Fruit fly (Drosophila melanogaster): Measurements from ENCODE around the gene CG4658.

CG4658 gene

dm6 chr2L:9966983-9967737 lies 10.2 kb downstream of the CG4658 start, which contains the start of the genes Dref and RpL13 (continued):
- no peak for TF ChIP-seq CG10631 (GFP tag; optimal IDR thresholded peaks at IDR 0.05)
- no peak for TF ChIP-seq Lpt (GFP tag; optimal IDR thresholded peaks at IDR 0.05)
- TF ChIP-seq eg (GFP tag; IDR thresholded peaks at IDR 0.05) = peak; percentile 83
- TF ChIP-seq acj6 (GFP tag; optimal IDR thresholded peaks at IDR 0.05) = peak; percentile 72
- TF ChIP-seq svp (GFP tag) = peak; percentile 90
- peak; percentile 82 for TF ChIP-seq fd85E (GFP tag; optimal IDR thresholded peaks at IDR 0.05)
- peak; percentile 28 for TF ChIP-seq Sox15 (GFP tag; optimal IDR thresholded peaks at IDR 0.05)
- peak; percentile 82 for TF ChIP-seq achi (GFP tag; optimal IDR thresholded peaks at IDR 0.05)
- peak; percentile 79 for TF ChIP-seq fkh (GFP tag; optimal IDR thresholded peaks at IDR 0.05)
- peak; percentile 97 for TF ChIP-seq CG6854 (GFP tag; optimal IDR thresholded peaks at IDR 0.05)
- no peak for TF ChIP-seq Smox (GFP tag; optimal IDR thresholded peaks at IDR 0.05)
- TF ChIP-seq OdsH (GFP tag; optimal IDR thresholded peaks at IDR 0.05) = peak; percentile 78
- no peak for TF ChIP-seq Eip93F (GFP tag; optimal IDR thresholded peaks at IDR 0.05)
- peak; percentile 67 for TF ChIP-seq Hr39 (GFP tag; optimal IDR thresholded peaks at IDR 0.05)
- peak; percentile 82 for TF ChIP-seq Blimp-1 (GFP tag; optimal IDR thresholded peaks at IDR 0.05)
- peak; percentile 90 for TF ChIP-seq Eip78C (GFP tag)
- peak; percentile 92 for TF ChIP-seq vri (GFP tag; optimal IDR thresholded peaks at IDR 0.05)
- peak; percentile 73 for TF ChIP-seq Hr4 (GFP tag; optimal IDR thresholded peaks at IDR 0.05)
- peak; percentile 79 for TF ChIP-seq CG34406 (GFP tag; optimal IDR thresholded peaks at IDR 0.05)
- no peak for TF ChIP-seq CG4318 (GFP tag; optimal IDR thresholded peaks at IDR 0.05)
- peak; percentile 68 for TF ChIP-seq CG3032 (tag; optimal IDR thresholded peaks at IDR 0.05)
- TF ChIP-seq CG32006 (GFP tag; optimal IDR thresholded peaks at IDR 0.05) = no peak
- peak; percentile 86 for TF ChIP-seq CG9139 (GFP tag; optimal IDR thresholded peaks at IDR 0.05)
- peak; percentile 88 for TF ChIP-seq Met (GFP tag; optimal IDR thresholded peaks at IDR 0.05)
- TF ChIP-seq esn (GFP tag; optimal IDR thresholded peaks at IDR 0.05) = peak; percentile 91
- no peak for TF ChIP-seq Hr38 (GFP tag; optimal IDR thresholded peaks at IDR 0.05)

- TF ChIP-seq fd59A (GFP tag; optimal IDR thresholded peaks at IDR 0.05) = no peak
- no peak for TF ChIP-seq CG11294 (GFP tag; IDR thresholded peaks at IDR 0.05)
- no peak for TF ChIP-seq Hr39 (GFP tag; optimal IDR thresholded peaks at IDR 0.05)
- TF ChIP-seq dsx (GFP tag; optimal IDR thresholded peaks at IDR 0.05; ENCODE audit: poor library complexity, severe bottlenecking) = peak; percentile 37
- no peak for TF ChIP-seq CG4318 (GFP tag; optimal IDR thresholded peaks at IDR 0.05)
- TF ChIP-seq Eip78C (GFP tag) = peak; percentile 10
- no peak for TF ChIP-seq CG8319 (GFP tag; optimal IDR thresholded peaks at IDR 0.05)
- TF ChIP-seq fkh (GFP tag; optimal IDR thresholded peaks at IDR 0.05) = no peak
- TF ChIP-seq spab (GFP tag; optimal IDR thresholded peaks at IDR 0.05) = no peak
- no peak for TF ChIP-seq CG10669 (GFP tag; optimal IDR thresholded peaks at IDR 0.05)
- TF ChIP-seq Blimp-1 (GFP tag; optimal IDR thresholded peaks at IDR 0.05) = no peak
Measured at dm6 chr2L:9968201-9968727, 11.3 kb downstream of the CG4658 start.

- TF ChIP-seq Gug (GFP tag; IDR thresholded peaks at IDR 0.05) = no peak
- TF ChIP-seq CG6792 (GFP tag; optimal IDR thresholded peaks at IDR 0.05) = no peak
- TF ChIP-seq CG9139 (GFP tag; optimal IDR thresholded peaks at IDR 0.05) = no peak
- no peak for TF ChIP-seq CG8632 (GFP tag; optimal IDR thresholded peaks at IDR 0.05)
- no peak for TF ChIP-seq acj6 (GFP tag; optimal IDR thresholded peaks at IDR 0.05)
- no peak for TF ChIP-seq Eip78C (GFP tag)
- TF ChIP-seq Met (GFP tag; optimal IDR thresholded peaks at IDR 0.05) = no peak
- TF ChIP-seq lz (GFP tag; optimal IDR thresholded peaks at IDR 0.05) = no peak
- TF ChIP-seq Sox15 (GFP tag; optimal IDR thresholded peaks at IDR 0.05) = no peak
- no peak for TF ChIP-seq salr (GFP tag; optimal IDR thresholded peaks at IDR 0.05)
- no peak for TF ChIP-seq CG11762 (GFP tag; optimal IDR thresholded peaks at IDR 0.05; ENCODE audit: insufficient read depth)
- TF ChIP-seq dsx (GFP tag; optimal IDR thresholded peaks at IDR 0.05; ENCODE audit: poor library complexity, severe bottlenecking) = no peak
- no peak for TF ChIP-seq net (GFP tag; optimal IDR thresholded peaks at IDR 0.05)
- no peak for TF ChIP-seq fd59A (GFP tag; optimal IDR thresholded peaks at IDR 0.05)
- no peak for TF ChIP-seq cyc (GFP tag; optimal IDR thresholded peaks at IDR 0.05)
- TF ChIP-seq Sox102F (GFP tag; optimal IDR thresholded peaks at IDR 0.05) = no peak
- no peak for TF ChIP-seq OdsH (GFP tag; optimal IDR thresholded peaks at IDR 0.05)
- TF ChIP-seq CG10631 (GFP tag; optimal IDR thresholded peaks at IDR 0.05) = no peak
- TF ChIP-seq CG3919 (GFP tag; optimal IDR thresholded peaks at IDR 0.05) = no peak
Measured at dm6 chr2L:9972624-9973023, 15.7 kb downstream of the CG4658 start.
